Fruit fly (Drosophila melanogaster): ENCODE measurements around the gene CG4009.
A peak's percentile ranks its signal among the peaks of the same experiment; 100 is the strongest.

Gene CG4009

DNA sequence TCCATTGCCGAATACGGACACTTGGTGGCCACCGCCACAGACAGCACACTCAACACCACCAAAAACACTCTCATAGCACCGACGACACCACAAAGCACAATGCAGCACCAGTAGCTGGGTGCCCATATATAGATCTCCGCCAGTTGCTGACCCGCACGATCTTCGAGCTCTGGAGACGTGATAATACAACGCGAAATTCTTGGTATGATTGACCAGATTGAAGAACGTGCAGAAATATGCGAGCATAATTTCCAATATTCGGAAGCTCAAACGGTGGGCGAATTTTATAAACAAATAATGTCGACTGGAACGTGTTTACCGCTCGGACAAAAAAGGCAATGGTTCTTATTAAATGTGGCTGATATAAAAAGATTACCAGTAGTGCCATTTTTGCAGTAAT is at the start of gene CG4009:
CG4009 (minus strand) TSS at position 101 of the 400 bp plus-strand sequence.
- no peak for TF ChIP-seq CG17801 (GFP tag; optimal IDR thresholded peaks at IDR 0.05; ENCODE audit: partially characterized antibody)

DNA sequence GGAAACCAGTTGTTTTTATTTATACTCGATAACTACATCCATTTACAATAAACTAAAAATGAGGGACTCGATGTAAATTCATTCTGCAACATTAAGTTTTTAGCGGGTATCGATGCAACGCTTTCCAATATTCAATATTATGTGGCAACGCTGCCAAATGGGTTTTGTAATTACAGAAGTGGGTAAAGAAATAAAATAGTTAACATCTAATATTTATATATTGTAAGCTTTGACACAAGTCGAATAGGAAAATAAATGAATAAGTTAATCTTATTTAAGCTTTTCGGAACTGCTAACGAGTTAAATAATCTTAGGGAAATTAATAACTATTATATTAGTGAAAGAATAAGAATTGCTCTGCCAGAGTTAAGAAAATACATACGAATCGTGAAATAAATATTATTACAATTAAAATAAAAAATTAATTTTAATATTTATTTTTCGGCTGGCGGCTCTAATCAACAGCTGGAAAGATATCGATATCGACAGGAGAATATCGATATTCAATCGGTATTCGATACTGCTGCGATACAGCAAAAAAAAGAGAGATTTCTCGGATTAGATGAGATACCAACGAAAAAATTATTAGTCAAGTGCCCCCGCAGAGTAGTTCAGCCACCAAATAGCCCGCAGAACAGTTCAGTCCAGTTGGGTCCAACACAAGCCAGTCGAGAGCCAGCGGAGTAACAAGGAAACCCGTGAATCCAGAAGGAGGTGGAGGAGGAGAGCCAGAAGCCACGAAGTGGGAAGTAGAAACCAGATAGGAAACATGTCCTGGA is 49.4 kb upstream of the CG4009 start, which contains the start of gene GckIII:
GckIII (plus strand) TSS at position 485 of the 779 bp plus-strand sequence.
- no peak for TF ChIP-seq CG17801 (GFP tag; optimal IDR thresholded peaks at IDR 0.05; ENCODE audit: partially characterized antibody)

DNA sequence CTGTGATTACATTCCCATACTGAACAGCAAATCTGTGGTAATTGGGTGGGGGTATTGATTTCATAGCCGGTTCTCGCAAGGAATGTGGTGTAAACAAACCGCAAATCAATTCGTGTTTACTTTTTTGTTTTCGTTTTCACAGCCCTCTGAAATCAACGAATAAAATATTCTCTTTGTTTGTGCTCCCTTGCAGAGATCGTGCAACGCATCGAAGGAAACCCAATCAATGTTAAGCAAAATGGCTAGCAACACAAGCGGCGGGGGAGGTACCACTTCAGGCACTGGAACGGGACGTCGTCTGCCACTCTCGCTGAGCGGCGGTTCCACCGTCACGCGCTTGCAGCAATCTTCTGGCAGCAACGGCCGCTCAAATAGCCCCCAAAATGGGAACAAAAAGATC is 46.6 kb upstream of the CG4009 start:
- TF ChIP-seq CG17801 (GFP tag; optimal IDR thresholded peaks at IDR 0.05; ENCODE audit: partially characterized antibody) = no peak

DNA sequence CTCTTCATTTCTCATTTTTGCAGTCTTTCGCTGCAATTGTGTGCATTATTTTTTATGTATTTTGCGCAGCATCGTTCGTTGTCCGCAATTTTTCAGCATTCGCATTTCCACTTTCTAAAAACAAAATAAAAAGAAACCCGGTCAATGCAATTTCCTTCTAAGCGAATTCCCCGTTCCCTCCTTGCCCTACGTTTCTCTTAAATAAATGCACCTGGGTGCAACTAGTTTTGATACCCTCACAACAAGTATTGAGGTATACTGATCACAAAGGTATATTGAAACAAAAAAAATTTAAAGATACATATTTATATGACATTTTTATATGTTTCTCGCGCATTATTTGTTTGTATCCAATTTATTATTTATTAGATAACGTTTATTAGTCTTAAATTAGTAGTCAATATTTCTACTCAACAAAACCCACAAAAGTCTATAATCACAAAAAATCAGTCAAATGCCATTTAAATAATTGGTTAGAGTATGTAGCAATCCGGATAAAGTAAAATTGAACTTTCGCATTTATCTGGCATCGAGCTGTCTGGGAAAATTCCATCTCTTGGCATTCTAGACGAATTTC is 45.6 kb upstream of the CG4009 start:
- peak; percentile 62 for TF ChIP-seq CG17801 (GFP tag; optimal IDR thresholded peaks at IDR 0.05; ENCODE audit: partially characterized antibody)

DNA sequence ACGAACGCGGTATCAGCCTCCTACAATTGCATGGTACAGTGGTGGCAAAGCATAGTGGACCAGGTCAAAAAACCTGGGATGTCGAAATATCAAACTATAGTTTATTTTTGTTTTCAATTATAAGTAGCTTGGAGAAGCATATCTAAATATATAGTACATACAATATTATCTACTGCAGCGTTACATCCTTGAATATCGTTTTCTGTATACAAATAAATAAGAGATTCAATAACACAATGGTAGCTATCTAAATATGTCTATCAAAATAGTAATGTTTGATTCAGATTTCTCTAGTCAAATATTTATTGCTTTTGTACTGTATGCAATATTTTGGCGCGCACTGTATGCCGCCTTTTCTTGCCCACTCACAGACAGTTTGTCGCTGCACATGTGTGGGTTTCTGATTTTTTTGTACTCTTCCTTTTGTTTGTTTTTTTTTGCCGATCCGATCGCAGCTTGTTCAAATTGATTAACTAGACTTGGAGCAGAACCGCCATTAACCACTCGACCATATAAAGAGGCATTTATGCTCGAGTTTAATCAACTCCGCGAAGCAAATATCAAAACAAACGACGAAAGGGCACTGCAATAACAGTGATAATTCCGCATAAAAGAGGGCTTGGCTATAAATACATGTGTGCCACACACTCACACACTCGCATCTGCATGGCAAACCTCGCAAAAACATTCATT is 45.0 kb upstream of the CG4009 start:
- TF ChIP-seq CG17801 (GFP tag; optimal IDR thresholded peaks at IDR 0.05; ENCODE audit: partially characterized antibody) = peak; percentile 88

DNA sequence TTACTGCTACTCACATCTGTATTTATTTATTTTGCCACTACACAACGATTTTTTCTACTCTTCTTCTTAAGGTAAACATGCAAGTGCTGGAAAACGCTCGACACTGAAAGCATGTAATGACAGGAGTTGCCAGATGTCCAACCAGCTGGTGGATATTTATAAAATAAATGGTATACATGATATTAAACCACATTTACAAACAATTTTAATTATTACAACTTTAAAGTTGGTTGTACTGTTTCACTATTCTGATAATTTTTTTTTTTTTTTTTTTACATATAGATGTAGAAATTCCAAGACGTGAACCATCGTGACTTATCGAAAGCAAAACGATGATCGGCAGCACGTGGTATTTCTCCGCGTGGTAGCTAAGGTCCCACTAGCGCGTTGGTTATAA is 44.0 kb upstream of the CG4009 start, which contains the start of the genes Keap1 and kuk:
Keap1 (minus strand) TSS at position 87 of the 397 bp plus-strand sequence.
kuk (plus strand) TSS at position 386 of the 397 bp plus-strand sequence.
- TF ChIP-seq CG17801 (GFP tag; optimal IDR thresholded peaks at IDR 0.05; ENCODE audit: partially characterized antibody) = peak; percentile 52

DNA sequence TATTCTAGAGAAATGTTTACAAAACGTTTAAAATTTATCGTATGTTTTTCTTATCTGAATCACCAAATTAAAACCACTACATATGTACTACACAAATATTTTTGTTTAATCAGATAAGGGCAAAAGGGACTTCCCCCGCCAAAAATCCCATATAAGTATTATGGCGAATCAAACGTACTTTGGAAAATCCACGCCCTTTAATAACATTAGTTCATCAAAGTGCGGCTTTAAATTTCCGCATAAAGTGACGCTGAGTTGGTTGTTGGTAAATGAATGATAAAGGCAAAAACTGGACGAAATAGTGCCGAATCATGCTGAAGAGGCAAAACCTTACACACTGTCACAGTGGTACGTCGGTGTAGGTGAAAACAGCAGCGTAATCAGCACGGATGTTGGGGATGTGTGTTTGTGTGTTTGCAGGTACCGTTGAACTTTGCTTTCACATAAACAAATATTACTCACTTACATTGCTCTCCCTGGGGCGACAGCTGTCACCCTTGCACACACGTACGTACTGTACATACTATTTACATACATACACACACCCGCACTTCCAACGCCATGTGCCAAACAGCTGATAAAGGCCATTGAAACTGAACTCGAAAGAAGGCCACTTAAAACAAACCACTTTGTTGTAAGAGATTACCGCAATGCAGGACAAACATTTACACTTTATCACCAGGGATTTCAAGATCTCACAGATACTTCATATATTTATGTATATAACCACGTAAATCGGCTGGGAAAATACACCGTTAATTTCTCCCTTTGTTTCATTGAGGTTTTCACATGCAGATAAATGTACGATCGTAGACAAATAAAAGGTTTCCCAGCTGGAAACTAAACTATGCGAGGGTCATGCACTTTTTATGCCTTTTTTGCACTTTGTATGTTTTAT is 43.4 kb upstream of the CG4009 start:
- no peak for TF ChIP-seq CG17801 (GFP tag; optimal IDR thresholded peaks at IDR 0.05; ENCODE audit: partially characterized antibody)

DNA sequence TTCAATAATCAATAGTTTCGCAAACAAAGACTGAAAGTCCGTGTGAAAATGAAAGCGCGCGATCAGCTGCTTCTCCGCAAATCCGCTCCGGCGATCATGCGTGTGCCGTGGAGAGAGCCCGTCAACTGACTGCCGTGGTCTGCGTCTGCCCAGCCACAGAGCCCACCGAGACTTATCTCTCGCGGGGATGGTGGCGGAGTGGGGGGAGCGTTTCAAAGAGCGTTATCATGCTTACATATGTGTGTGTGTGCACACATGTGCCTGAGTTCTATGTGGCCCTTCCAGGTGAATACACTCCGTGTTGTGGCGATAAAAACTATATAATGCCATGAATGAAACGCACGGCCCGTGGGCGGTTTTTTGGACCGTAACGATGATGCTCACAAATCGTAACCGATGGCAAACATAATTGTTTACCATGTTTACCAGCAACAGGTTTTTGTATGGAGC is 42.1 kb upstream of the CG4009 start:
- no peak for TF ChIP-seq CG17801 (GFP tag; optimal IDR thresholded peaks at IDR 0.05; ENCODE audit: partially characterized antibody)

DNA sequence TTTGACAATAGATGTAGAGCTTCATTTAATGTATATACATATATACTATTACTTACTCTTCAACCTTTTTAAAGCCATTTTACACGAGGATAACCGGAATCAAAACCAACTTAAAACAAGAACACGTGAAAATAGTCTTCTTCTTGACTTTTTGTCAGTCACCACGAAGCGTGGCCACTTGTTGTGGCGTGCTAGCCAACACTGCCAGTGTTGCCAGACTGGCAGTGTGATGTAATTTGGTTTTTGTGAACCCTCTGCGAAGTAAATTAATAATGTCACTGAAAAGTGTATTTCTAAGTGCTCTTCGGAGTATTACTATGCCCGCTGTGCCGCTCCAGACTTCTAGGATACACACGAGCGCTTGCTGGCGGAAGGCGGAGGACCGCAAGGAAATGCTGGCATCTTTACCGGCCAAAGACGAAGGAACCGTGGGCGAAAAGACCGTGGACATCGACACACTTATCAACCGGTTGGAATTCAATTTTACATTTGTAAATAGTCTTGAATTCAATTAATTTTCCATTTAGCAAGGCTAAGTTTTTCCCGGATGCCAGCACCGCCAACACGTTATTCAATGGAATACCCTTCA is 36.8 kb upstream of the CG4009 start, which contains the start of the genes Ns1 and mRpS11:
Ns1 (minus strand) TSS at position 150 of the 589 bp plus-strand sequence.
mRpS11 (plus strand) TSS at position 207 of the 589 bp plus-strand sequence.
- TF ChIP-seq CG17801 (GFP tag; optimal IDR thresholded peaks at IDR 0.05; ENCODE audit: partially characterized antibody) = no peak

DNA sequence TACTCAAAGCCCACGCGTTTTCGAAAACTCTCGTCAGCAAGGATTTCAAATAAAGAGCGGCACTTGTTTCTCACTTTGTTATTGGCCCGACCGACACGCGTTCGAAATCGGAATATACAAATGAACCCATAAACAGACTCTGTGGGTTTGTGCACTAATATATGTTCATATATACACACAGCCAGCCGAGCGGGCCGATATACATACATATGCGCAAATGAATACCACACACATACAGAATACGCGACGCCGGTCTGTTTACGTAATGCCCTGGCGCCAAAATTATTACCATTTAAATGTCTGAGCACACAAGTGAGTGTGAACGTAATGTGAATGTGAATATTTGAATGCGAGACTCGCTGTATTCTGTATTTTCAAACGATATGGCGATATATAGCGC is 31.9 kb upstream of the CG4009 start:
- TF ChIP-seq CG17801 (GFP tag; optimal IDR thresholded peaks at IDR 0.05; ENCODE audit: partially characterized antibody) = no peak

DNA sequence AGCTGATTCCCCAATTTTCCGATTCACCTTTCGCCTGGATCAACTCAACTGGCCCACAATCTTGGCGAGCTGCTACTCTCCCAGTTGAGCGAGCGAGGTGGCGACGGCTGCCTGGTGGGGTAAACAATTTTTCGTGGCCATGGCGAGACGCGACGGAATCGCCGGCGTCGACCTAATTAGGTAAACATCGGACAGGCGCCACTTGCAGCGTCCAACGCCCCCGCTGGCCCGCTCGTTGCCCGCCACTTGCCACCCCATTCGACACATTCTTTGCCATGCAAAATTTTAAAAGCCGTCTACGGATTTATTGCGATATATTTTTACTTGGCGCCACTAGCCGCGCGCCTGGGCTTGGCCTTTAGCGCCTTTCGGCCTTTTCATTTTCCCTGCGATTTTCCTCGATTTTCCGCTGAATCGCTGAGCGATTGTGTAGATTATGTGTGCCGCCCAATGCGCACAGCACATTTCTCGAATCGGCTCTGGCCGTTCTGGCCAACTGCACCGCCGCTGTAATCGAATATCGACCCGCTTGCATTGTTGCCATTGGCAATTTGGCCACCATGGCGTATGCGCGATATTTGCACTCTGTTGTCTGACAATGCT is 31.1 kb upstream of the CG4009 start:
- no peak for TF ChIP-seq CG17801 (GFP tag; optimal IDR thresholded peaks at IDR 0.05; ENCODE audit: partially characterized antibody)

DNA sequence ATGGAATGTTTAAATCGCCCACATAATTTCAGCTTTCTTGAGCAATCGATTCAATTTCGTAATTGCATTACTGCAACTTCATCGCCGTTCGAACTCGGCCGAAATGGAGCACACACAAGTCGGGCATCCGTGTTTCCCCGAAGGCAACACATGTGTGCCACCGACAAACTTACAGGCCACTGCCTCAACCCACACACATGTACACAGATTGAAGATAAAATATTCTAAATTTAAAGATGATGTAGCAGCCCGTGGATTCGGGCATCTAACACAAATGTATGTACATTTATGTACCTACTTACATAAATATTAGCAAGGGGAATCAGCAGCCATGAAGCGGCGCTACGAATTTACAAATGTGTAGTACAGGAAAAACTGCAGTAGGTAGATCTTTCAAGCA is 30.2 kb upstream of the CG4009 start:
- no peak for TF ChIP-seq CG17801 (GFP tag; optimal IDR thresholded peaks at IDR 0.05; ENCODE audit: partially characterized antibody)

DNA sequence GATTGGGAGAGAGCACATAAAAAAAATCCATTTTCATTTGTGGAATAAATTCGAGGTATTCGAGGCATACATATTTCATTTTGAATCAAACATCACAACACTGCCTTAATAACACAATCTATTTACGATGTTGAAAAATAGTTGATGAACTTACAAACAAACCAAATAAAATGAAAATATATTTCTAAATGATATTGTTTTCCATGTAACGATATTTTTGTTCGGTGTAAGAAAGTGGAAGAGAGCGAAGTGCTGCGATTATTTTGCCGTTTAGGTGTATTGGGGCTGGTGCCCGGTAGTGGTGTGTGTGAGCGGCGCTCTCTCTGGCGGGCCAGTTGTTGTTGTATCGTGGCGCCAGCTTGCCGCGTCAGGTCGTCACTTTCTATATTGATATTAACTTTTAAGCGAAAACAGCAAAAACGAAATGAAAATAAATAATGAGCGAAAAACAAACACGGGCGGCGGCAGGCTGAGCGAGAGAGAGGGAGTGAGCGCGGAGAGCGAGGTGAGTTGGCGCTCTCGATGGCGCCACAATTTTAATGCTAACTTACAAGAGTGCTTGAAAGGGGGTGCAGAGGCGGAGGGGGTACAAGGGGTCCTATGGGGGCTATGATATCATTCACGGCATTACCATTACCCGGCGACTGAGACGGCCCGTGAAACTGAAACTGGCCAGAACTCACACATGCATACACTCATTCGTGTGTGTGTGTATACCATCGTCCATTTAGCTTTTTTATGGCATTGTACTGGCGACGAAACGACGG is 29.4 kb upstream of the CG4009 start:
- peak; percentile 85 for TF ChIP-seq CG17801 (GFP tag; optimal IDR thresholded peaks at IDR 0.05; ENCODE audit: partially characterized antibody)
